Worm (Caenorhabditis elegans) whole organism, L3 larva: ENCODE data around the gene pptr-2.
A peak's percentile ranks its signal among the peaks of the same experiment; 100 is the strongest.

Experiments used
- ZK546.5 ChIP-seq: sonication (generic microtip); optimal IDR thresholded peaks from 2 replicates; lab custom pipeline; 2017; ENCODE audit warnings: missing biosample characterization, missing genetic modification characterization
- aly-2 ChIP-seq: fragments of 150-350 bp; optimal IDR thresholded peaks from 2 replicates; lab custom pipeline; 2014; ENCODE audit warnings: missing biosample characterization, missing genetic modification characterization
- ama-1 ChIP-seq: fragments of 150-350 bp; optimal IDR thresholded peaks from 2 replicates; lab custom pipeline; 2018
- ceh-16 ChIP-seq: sonication (generic microtip); optimal IDR thresholded peaks from 2 replicates; lab custom pipeline; 2017; ENCODE audit warnings: missing biosample characterization, missing genetic modification characterization
- ceh-28 ChIP-seq: fragments of 150-350 bp; optimal IDR thresholded peaks from 2 replicates; lab custom pipeline; 2014; ENCODE audit warnings: missing biosample characterization, missing genetic modification reagents, missing genetic modification characterization
- ceh-9 ChIP-seq: sonication (generic microtip); optimal IDR thresholded peaks from 2 replicates; lab custom pipeline; 2018; ENCODE audit warnings: missing biosample characterization, missing genetic modification characterization
- egl-27 ChIP-seq: sonication (generic microtip); optimal IDR thresholded peaks from 4 replicates; lab custom pipeline; 2017; ENCODE audit warnings: missing biosample characterization, missing genetic modification reagents, missing genetic modification characterization
- egl-5 ChIP-seq: fragments of 150-350 bp; optimal IDR thresholded peaks from 2 replicates; lab custom pipeline; 2017; ENCODE audit warnings: missing biosample characterization, missing genetic modification reagents, missing genetic modification characterization, inconsistent platforms
- elt-2 ChIP-seq: sonication (generic microtip); optimal IDR thresholded peaks from 2 replicates; lab custom pipeline; 2016; ENCODE audit warnings: missing genetic modification reagents, mild to moderate bottlenecking, missing genetic modification characterization, missing compliant biosample characterization
- elt-3 ChIP-seq, 3 experiments: fragments of 150-350 bp in 1 of 3; sonication (generic microtip) in 2 of 3; optimal IDR thresholded peaks; 2 replicates in 2 of 3; 4 replicates in 1 of 3; lab custom pipeline; 2014 to 2017; ENCODE audit warnings: missing biosample characterization in 3 of 3, missing genetic modification characterization in 3 of 3
- fkh-10 ChIP-seq: sonication (generic microtip); optimal IDR thresholded peaks from 2 replicates; lab custom pipeline; 2017; ENCODE audit warnings: missing biosample characterization, missing genetic modification reagents, missing genetic modification characterization
- fkh-2 ChIP-seq: fragments of 150-350 bp; optimal IDR thresholded peaks from 2 replicates; lab custom pipeline; 2014; ENCODE audit warnings: missing biosample characterization, missing genetic modification reagents, missing genetic modification characterization
- hmg-11 ChIP-seq: sonication (generic microtip); optimal IDR thresholded peaks from 2 replicates; lab custom pipeline; 2016; ENCODE audit warnings: missing genetic modification characterization, missing compliant biosample characterization
- jun-1 ChIP-seq: fragments of 150-350 bp; optimal IDR thresholded peaks from 2 replicates; lab custom pipeline; 2014; ENCODE audit warnings: missing biosample characterization, missing genetic modification reagents, missing genetic modification characterization
- lin-15B ChIP-seq: fragments of 150-350 bp; optimal IDR thresholded peaks from 2 replicates; lab custom pipeline; 2014; ENCODE audit warnings: missing biosample characterization, missing genetic modification characterization
- lin-39 ChIP-seq: fragments of 150-350 bp; optimal IDR thresholded peaks from 2 replicates; lab custom pipeline; 2018; ENCODE audit warnings: missing biosample characterization, missing genetic modification reagents, missing genetic modification characterization
- mdl-1 ChIP-seq: fragments of 150-350 bp; optimal IDR thresholded peaks from 2 replicates; lab custom pipeline; 2014; ENCODE audit warnings: missing biosample characterization, missing genetic modification characterization
- mml-1 ChIP-seq: fragments of 150-350 bp; sonication (generic microtip); optimal IDR thresholded peaks from 3 replicates; lab custom pipeline; 2014; ENCODE audit warnings: missing biosample characterization, missing genetic modification characterization
- nfya-1 ChIP-seq: sonication (generic microtip); optimal IDR thresholded peaks from 2 replicates; lab custom pipeline; 2017; ENCODE audit warnings: missing genetic modification characterization, mild to moderate bottlenecking, missing compliant biosample characterization, antibody characterized with exemption, moderate library complexity; ENCODE audit not compliant: insufficient read depth
- nhr-12 ChIP-seq: fragments of 150-350 bp; optimal IDR thresholded peaks from 2 replicates; lab custom pipeline; 2014; ENCODE audit warnings: missing biosample characterization, missing genetic modification characterization
- nhr-23 ChIP-seq: fragments of 150-350 bp; optimal IDR thresholded peaks from 2 replicates; lab custom pipeline; 2014; ENCODE audit warnings: missing biosample characterization, missing genetic modification reagents, missing genetic modification characterization
- nhr-237 ChIP-seq: fragments of 150-350 bp; optimal IDR thresholded peaks from 2 replicates; lab custom pipeline; 2014; ENCODE audit warnings: missing biosample characterization, missing genetic modification characterization
- nhr-25 ChIP-seq: sonication (generic microtip); optimal IDR thresholded peaks from 2 replicates; lab custom pipeline; 2017; ENCODE audit warnings: missing biosample characterization, missing genetic modification characterization
- nhr-28 ChIP-seq: fragments of 150-350 bp; optimal IDR thresholded peaks from 2 replicates; lab custom pipeline; 2014; ENCODE audit warnings: missing biosample characterization, missing genetic modification characterization
- nhr-43 ChIP-seq: sonication (generic microtip); optimal IDR thresholded peaks from 2 replicates; lab custom pipeline; 2016; ENCODE audit warnings: mild to moderate bottlenecking, missing genetic modification characterization, missing compliant biosample characterization; ENCODE audit not compliant: poor library complexity, severe bottlenecking
- nhr-77 ChIP-seq: fragments of 150-350 bp; optimal IDR thresholded peaks from 2 replicates; lab custom pipeline; 2014; ENCODE audit warnings: missing biosample characterization, missing genetic modification characterization
- pha-4 ChIP-seq: fragments of 150-350 bp; optimal IDR thresholded peaks from 2 replicates; lab custom pipeline; 2014; ENCODE audit warnings: missing biosample characterization, missing genetic modification reagents, missing genetic modification characterization
- snpc-4 ChIP-seq: fragments of 150-350 bp; optimal IDR thresholded peaks from 2 replicates; lab custom pipeline; 2014; ENCODE audit warnings: missing biosample characterization, missing genetic modification characterization
- tbx-2 ChIP-seq: sonication (generic microtip); optimal IDR thresholded peaks from 2 replicates; lab custom pipeline; 2016; ENCODE audit warnings: mild to moderate bottlenecking, missing genetic modification characterization, missing compliant biosample characterization
- unc-39 ChIP-seq: sonication (generic microtip); optimal IDR thresholded peaks from 4 replicates; lab custom pipeline; 2017; ENCODE audit warnings: missing biosample characterization, missing genetic modification characterization
- unc-62 ChIP-seq: fragments of 150-350 bp; sonication (generic microtip); optimal IDR thresholded peaks from 4 replicates; lab custom pipeline; 2014; ENCODE audit warnings: missing biosample characterization, missing genetic modification reagents, missing genetic modification characterization
- zag-1 ChIP-seq: fragments of 150-350 bp; optimal IDR thresholded peaks from 2 replicates; lab custom pipeline; 2014; ENCODE audit warnings: missing biosample characterization, missing genetic modification characterization

Gene pptr-2

DNA sequence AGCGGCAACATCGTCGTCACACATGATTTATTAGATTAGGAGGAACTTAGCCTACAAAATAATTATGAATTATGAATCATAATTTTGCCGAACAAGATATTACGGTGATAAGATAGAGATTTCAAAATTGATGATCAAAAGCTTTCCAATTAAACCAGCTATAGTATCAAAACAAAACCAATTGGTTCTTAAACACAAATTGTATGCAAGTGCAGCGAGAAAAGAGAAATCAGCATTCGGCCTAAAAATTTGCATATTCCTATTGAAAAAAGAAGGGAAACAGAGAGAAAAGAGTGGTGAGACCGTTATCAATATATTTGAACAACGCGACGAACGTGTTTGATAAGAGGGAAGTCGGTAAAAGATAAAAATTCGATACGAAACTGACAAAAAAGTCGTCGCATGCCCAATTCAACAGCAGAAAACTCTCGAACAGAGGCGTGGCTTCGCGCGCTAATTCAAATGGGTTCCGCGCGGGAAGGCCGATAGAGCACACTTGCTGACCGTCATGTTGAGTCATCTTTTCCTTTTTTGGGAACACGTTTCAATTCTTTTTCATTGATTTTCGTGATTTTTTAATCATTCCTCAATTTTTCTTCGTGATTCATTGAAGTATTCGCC is 43.5 kb upstream of the pptr-2 start, which contains the start of gene act-2 (continued):
- TF ChIP-seq fkh-2, result no peak
- TF ChIP-seq aly-2 (tag; lab: Kevin White, UChicago), result no peak
- no peak for TF ChIP-seq ZK546.5 (tag; lab: Kevin White, UChicago)
- TF ChIP-seq nhr-237 (tag; lab: Kevin White, UChicago), result no peak
- no peak for TF ChIP-seq zag-1 (tag; lab: Kevin White, UChicago)
- TF ChIP-seq, all 47 proteins: peak for 19

ce11 chrV:11076403-11076802 is 41.7 kb upstream of the pptr-2 start:
- no peak for TF ChIP-seq nhr-28 (tag; lab: Kevin White, UChicago)
- TF ChIP-seq unc-39, result no peak
- peak; percentile 94 for TF ChIP-seq ama-1
- no peak for TF ChIP-seq fkh-2
- no peak for TF ChIP-seq unc-62
- peak; percentile 8 for TF ChIP-seq egl-5 (tag; lab: Kevin White, UChicago)
- TF ChIP-seq pha-4 (tag; lab: Kevin White, UChicago), result peak; percentile 32
- TF ChIP-seq fkh-10, result no peak
- peak; percentile 72 for TF ChIP-seq nhr-25
- TF ChIP-seq jun-1 (tag; lab: Kevin White, UChicago), result peak; percentile 4
- TF ChIP-seq elt-2, result peak; percentile 52
- no peak for TF ChIP-seq nhr-237 (tag; lab: Kevin White, UChicago)
- TF ChIP-seq ceh-9 (tag; lab: Kevin White, UChicago), result no peak
- TF ChIP-seq nhr-77 (tag; lab: Kevin White, UChicago), result no peak
- no peak for TF ChIP-seq nhr-12 (tag; lab: Kevin White, UChicago)
- no peak for TF ChIP-seq mml-1 (tag; lab: Kevin White, UChicago)
- no peak for TF ChIP-seq tbx-2 (tag; lab: Kevin White, UChicago)

- TF ChIP-seq tbx-2 (tag; lab: Kevin White, UChicago) (peak; percentile 34), nhr-43 (tag; lab: Kevin White, UChicago) (peak; percentile 14), jun-1 (tag; lab: Kevin White, UChicago) (no peak)
- TF ChIP-seq, all 47 proteins: peak for 2
Observed at ce11 chrV:11076028-11076402, 41.3 kb upstream of the pptr-2 start.

- TF ChIP-seq nhr-25 (peak; percentile 68), ceh-28 (no peak), lin-15B (tag; lab: Kevin White, UChicago) (peak; percentile 61), elt-3 (tag; optimal IDR thresholded peaks at IDR 0.05; lab: Kevin White, UChicago) (no peak), unc-39 (no peak), nfya-1 (tag; lab: Kevin White, UChicago) (peak; percentile 78), unc-62 (no peak), mdl-1 (tag; lab: Kevin White, UChicago) (peak; percentile 23), ceh-16 (no peak), nhr-23 (peak; percentile 26), snpc-4 (peak; percentile 28), ama-1 (peak; percentile 64), hmg-11 (peak; percentile 85)
Observed at ce11 chrV:11075209-11076027, 40.7 kb upstream of the pptr-2 start.

ce11 chrV:11074448-11074847 is 39.7 kb upstream of the pptr-2 start, which contains the start of gene act-3:
act-3 (minus strand) TSS chrV:11074498.
- TF ChIP-seq zag-1 (tag; lab: Kevin White, UChicago) (no peak), nhr-77 (tag; lab: Kevin White, UChicago) (no peak), lin-39 (tag; lab: Kevin White, UChicago) (peak; percentile 27), ceh-28 (no peak), nfya-1 (tag; lab: Kevin White, UChicago) (peak; percentile 40), egl-27 (tag; lab: Kevin White, UChicago) (no peak), snpc-4 (no peak), pha-4 (tag; lab: Kevin White, UChicago) (peak; percentile 1)
- TF ChIP-seq, all 47 proteins: peak for 3
